Worm (Caenorhabditis elegans) whole organism, L1 larva: Measurements from ENCODE around the gene K08B5.2.

Experiments
- C34B4.2 ChIP-seq: sonication (generic microtip); optimal IDR thresholded peaks from 2 replicates; lab custom pipeline; 2017; ENCODE audit warnings: mild to moderate bottlenecking, missing genetic modification characterization, missing compliant biosample characterization
- F16B12.6 ChIP-seq: fragments of 150-350 bp; optimal IDR thresholded peaks from 2 replicates; lab custom pipeline; 2014; ENCODE audit warnings: missing biosample characterization, missing genetic modification characterization
- Y116A8C.19 ChIP-seq: sonication (generic microtip); optimal IDR thresholded peaks from 2 replicates; lab custom pipeline; 2016; ENCODE audit warnings: missing compliant biosample characterization, missing genetic modification characterization, borderline replicate concordance
- aha-1 ChIP-seq: fragments of 150-350 bp; optimal IDR thresholded peaks from 2 replicates; lab custom pipeline; 2014; ENCODE audit warnings: missing biosample characterization, missing genetic modification characterization
- ama-1 ChIP-seq: fragments of 150-350 bp; optimal IDR thresholded peaks from 2 replicates; lab custom pipeline; 2014
- blmp-1 ChIP-seq: fragments of 150-350 bp; optimal IDR thresholded peaks from 2 replicates; lab custom pipeline; 2014; ENCODE audit warnings: missing biosample characterization, missing genetic modification characterization
- ceh-82 ChIP-seq, 3 experiments: fragments of 150-350 bp in 1 of 3; sonication (generic microtip) in 2 of 3; optimal IDR thresholded peaks; 2 replicates each; lab custom pipeline; 2014 to 2017; ENCODE audit warnings: missing biosample characterization in 3 of 3, missing genetic modification characterization in 3 of 3
- dpl-1 ChIP-seq, 3 experiments: fragments of 150-350 bp in 2 of 3; sonication (generic microtip) in 1 of 3; optimal IDR thresholded peaks; 2 replicates each; lab custom pipeline; 2014 to 2017; ENCODE audit warnings: missing biosample characterization in 3 of 3, missing genetic modification characterization in 3 of 3, missing genetic modification reagents in 3 of 3
- efl-1 ChIP-seq, 4 experiments: fragments of 150-350 bp; optimal IDR thresholded peaks in 3 of 4; peaks in 1 of 4; 1 replicate in 1 of 4; 2 replicates in 3 of 4; lab custom pipeline; 2014; ENCODE audit warnings: missing biosample characterization in 2 of 4, missing genetic modification characterization in 2 of 4, missing genetic modification reagents in 2 of 4
- elt-3 ChIP-seq, 6 experiments: fragments of 150-350 bp in 1 of 6; sonication (generic microtip); optimal IDR thresholded peaks; 2 replicates each; lab custom pipeline; 2017 to 2018; ENCODE audit warnings: missing biosample characterization in 6 of 6, missing genetic modification characterization in 6 of 6, inconsistent platforms in 1 of 6
- fkh-10 ChIP-seq: sonication (generic microtip); optimal IDR thresholded peaks from 2 replicates; lab custom pipeline; 2017; ENCODE audit warnings: missing biosample characterization, missing genetic modification reagents, missing genetic modification characterization
- fkh-8 ChIP-seq: sonication (generic microtip); optimal IDR thresholded peaks from 2 replicates; lab custom pipeline; 2016; ENCODE audit warnings: mild to moderate bottlenecking, missing genetic modification characterization, missing compliant biosample characterization
- fos-1 ChIP-seq: fragments of 150-350 bp; optimal IDR thresholded peaks from 2 replicates; lab custom pipeline; 2014; ENCODE audit warnings: missing biosample characterization, missing genetic modification characterization
- hlh-17 ChIP-seq: fragments of 200-800 bp; sonication (Bioruptor generic); optimal IDR thresholded peaks from 2 replicates; lab custom pipeline; 2018; ENCODE audit warnings: missing genetic modification characterization, mild to moderate bottlenecking, missing compliant biosample characterization, moderate library complexity, borderline replicate concordance
- irx-1 ChIP-seq: sonication (generic microtip); optimal IDR thresholded peaks from 2 replicates; lab custom pipeline; 2016; ENCODE audit warnings: missing genetic modification characterization, missing compliant biosample characterization
- isw-1 ChIP-seq: fragments of 200-800 bp; sonication (Bioruptor generic); IDR thresholded peaks from 2 replicates; pipeline ENCODE4 v1.3.6; 2022; ENCODE audit warnings: missing genetic modification characterization, missing compliant biosample characterization
- lin-14 ChIP-seq: fragments of 200-800 bp; sonication (Bioruptor generic); optimal IDR thresholded peaks from 2 replicates; lab custom pipeline; 2018; ENCODE audit warnings: mild to moderate bottlenecking, missing genetic modification characterization, moderate library complexity, missing compliant biosample characterization
- lin-15B ChIP-seq: fragments of 150-350 bp; sonication (generic microtip); optimal IDR thresholded peaks from 3 replicates; lab custom pipeline; 2014; ENCODE audit warnings: missing biosample characterization, missing genetic modification characterization
- lin-35 ChIP-seq, 2 experiments: fragments of 150-350 bp; optimal IDR thresholded peaks; 2 replicates each; lab custom pipeline; 2014; ENCODE audit warnings: missing biosample characterization in 2 of 2, missing genetic modification characterization in 2 of 2, missing genetic modification reagents in 2 of 2
- lir-3 ChIP-seq: sonication (generic microtip); optimal IDR thresholded peaks from 2 replicates; lab custom pipeline; 2016; ENCODE audit warnings: mild to moderate bottlenecking, missing genetic modification characterization, moderate library complexity, missing compliant biosample characterization; ENCODE audit not compliant: poor library complexity
- mep-1 ChIP-seq: fragments of 150-350 bp; optimal IDR thresholded peaks from 2 replicates; lab custom pipeline; 2014; ENCODE audit warnings: missing biosample characterization, missing genetic modification characterization
- nhr-11 ChIP-seq: fragments of 150-350 bp; optimal IDR thresholded peaks from 2 replicates; lab custom pipeline; 2014; ENCODE audit warnings: missing biosample characterization, missing genetic modification characterization
- nhr-19 ChIP-seq: fragments of 200-800 bp; sonication (Bioruptor generic); conservative IDR thresholded peaks from 2 replicates; pipeline ENCODE4 v1.3.6; 2022; ENCODE audit warnings: missing genetic modification characterization, missing compliant biosample characterization
- nhr-71 ChIP-seq: sonication (generic microtip); optimal IDR thresholded peaks from 2 replicates; lab custom pipeline; 2016; ENCODE audit warnings: mild to moderate bottlenecking, missing genetic modification characterization, moderate library complexity, missing compliant biosample characterization
- nhr-77 ChIP-seq: fragments of 150-350 bp; optimal IDR thresholded peaks from 2 replicates; lab custom pipeline; 2014; ENCODE audit warnings: missing biosample characterization, missing genetic modification characterization
- nhr-84 ChIP-seq: sonication (generic microtip); optimal IDR thresholded peaks from 2 replicates; lab custom pipeline; 2017; ENCODE audit warnings: missing biosample characterization, missing genetic modification characterization
- nhr-90 ChIP-seq: sonication (generic microtip); optimal IDR thresholded peaks from 2 replicates; lab custom pipeline; 2016; ENCODE audit warnings: mild to moderate bottlenecking, missing genetic modification characterization, missing compliant biosample characterization; ENCODE audit not compliant: poor library complexity
- pag-3 ChIP-seq: sonication (generic microtip); optimal IDR thresholded peaks from 2 replicates; lab custom pipeline; 2017; ENCODE audit warnings: missing genetic modification characterization, mild to moderate bottlenecking, missing compliant biosample characterization, antibody characterized with exemption, borderline replicate concordance; ENCODE audit not compliant: insufficient read depth
- rnt-1 ChIP-seq: sonication (generic microtip); optimal IDR thresholded peaks from 2 replicates; lab custom pipeline; 2016; ENCODE audit warnings: mild to moderate bottlenecking, missing genetic modification characterization, moderate library complexity, missing compliant biosample characterization
- snpc-4 ChIP-seq: fragments of 150-350 bp; optimal IDR thresholded peaks from 2 replicates; lab custom pipeline; 2014; ENCODE audit warnings: missing biosample characterization, missing genetic modification characterization
- sptf-1 ChIP-seq: fragments of 150-350 bp; optimal IDR thresholded peaks from 2 replicates; lab custom pipeline; 2014; ENCODE audit warnings: missing biosample characterization, missing genetic modification characterization
- tbx-2 ChIP-seq: sonication (generic microtip); optimal IDR thresholded peaks from 2 replicates; lab custom pipeline; 2016; ENCODE audit warnings: missing genetic modification characterization, missing compliant biosample characterization
- unc-62 ChIP-seq: fragments of 150-350 bp; optimal IDR thresholded peaks from 2 replicates; lab custom pipeline; 2014; ENCODE audit warnings: missing biosample characterization, missing genetic modification reagents, missing genetic modification characterization
- unc-86 ChIP-seq: sonication (generic microtip); optimal IDR thresholded peaks from 2 replicates; lab custom pipeline; 2016; ENCODE audit warnings: missing genetic modification characterization, missing compliant biosample characterization
- ztf-4 ChIP-seq: fragments of 150-350 bp; optimal IDR thresholded peaks from 2 replicates; lab custom pipeline; 2014; ENCODE audit warnings: missing biosample characterization, missing genetic modification characterization

Gene K08B5.2

ce11 chrX:16571877-16572276 is 18.2 kb upstream of the K08B5.2 start:
- TF ChIP-seq ama-1, result no peak
- no peak for TF ChIP-seq rnt-1 (tag; lab: Kevin White, UChicago)
- no peak for TF ChIP-seq nhr-77 (tag; lab: Kevin White, UChicago)
- TF ChIP-seq nhr-84 (tag; lab: Kevin White, UChicago), result no peak
- TF ChIP-seq fos-1 (tag; lab: Kevin White, UChicago), result no peak

- TF ChIP-seq sptf-1 (tag; lab: Kevin White, UChicago) (no peak), C34B4.2 (tag; lab: Kevin White, UChicago) (no peak), isw-1 (GFP tag; lab: Robert Waterston, UW) (no peak), snpc-4 (tag; lab: Kevin White, UChicago) (peak; percentile 87), ceh-82 (tag; optimal IDR thresholded peaks at IDR 0.05; lab: Kevin White, UChicago) (no peak), aha-1 (tag; lab: Kevin White, UChicago) (no peak)
Observed at ce11 chrX:16566358-16566757, 12.7 kb upstream of the K08B5.2 start.

- TF ChIP-seq F16B12.6 (tag; lab: Kevin White, UChicago), result no peak
- TF ChIP-seq snpc-4 (tag; lab: Kevin White, UChicago), result peak; percentile 75
Observed at ce11 chrX:16565781-16566180, 12.1 kb upstream of the K08B5.2 start.

ce11 chrX:16564515-16565285 is 11.0 kb upstream of the K08B5.2 start:
- peak; percentile 93 for TF ChIP-seq snpc-4 (tag; lab: Kevin White, UChicago)
- TF ChIP-seq fkh-10 (GFP tag; lab: Kevin White, UChicago), result peak; percentile 75
- TF ChIP-seq irx-1 (tag; lab: Kevin White, UChicago), result no peak
- no peak for TF ChIP-seq nhr-77 (tag; lab: Kevin White, UChicago)
- 0 out of 2 replicates have a peak, but pooled peaks have one; percentile 5 for TF ChIP-seq nhr-19 (GFP tag; lab: Robert Waterston, UW)
- TF ChIP-seq, all 84 proteins: peak for 3

ce11 chrX:16560895-16561294 is 7.2 kb upstream of the K08B5.2 start:
- TF ChIP-seq elt-3 (tag; optimal IDR thresholded peaks at IDR 0.05; lab: Kevin White, UChicago) (no peak), blmp-1 (tag; lab: Kevin White, UChicago) (peak; percentile 56)

ce11 chrX:16559387-16559786 is 5.7 kb upstream of the K08B5.2 start:
- TF ChIP-seq blmp-1 (tag; lab: Kevin White, UChicago), result peak; percentile 90
- TF ChIP-seq rnt-1 (tag; lab: Kevin White, UChicago), result no peak
- TF ChIP-seq lin-14 (GFP tag; lab: Kevin White, UChicago), result peak; percentile 54
- no peak for TF ChIP-seq fkh-10 (GFP tag; lab: Kevin White, UChicago)
- TF ChIP-seq elt-3 (tag; optimal IDR thresholded peaks at IDR 0.05; lab: Kevin White, UChicago), result peak in 2 of 6 experiments; percentile 19 to 71
- no peak for TF ChIP-seq hlh-17 (GFP tag; lab: Kevin White, UChicago)
- no peak for TF ChIP-seq tbx-2 (tag; lab: Kevin White, UChicago)
- TF ChIP-seq C34B4.2 (tag; lab: Kevin White, UChicago), result no peak

ce11 chrX:16558776-16559175 is 5.1 kb upstream of the K08B5.2 start:
- TF ChIP-seq mep-1 (tag; lab: Kevin White, UChicago) (peak; percentile 22), pag-3 (tag; lab: Kevin White, UChicago) (no peak), nhr-11 (tag; lab: Kevin White, UChicago) (no peak), ztf-4 (tag; lab: Kevin White, UChicago) (no peak), fkh-8 (no peak), isw-1 (GFP tag; lab: Robert Waterston, UW) (no peak), nhr-84 (tag; lab: Kevin White, UChicago) (no peak), unc-62 (GFP tag; lab: Kevin White, UChicago) (no peak), irx-1 (tag; lab: Kevin White, UChicago) (peak; percentile 10), nhr-71 (tag; lab: Kevin White, UChicago) (peak; percentile 54), lin-14 (GFP tag; lab: Kevin White, UChicago) (peak; percentile 41), unc-86 (tag; lab: Kevin White, UChicago) (no peak), lin-35 (GFP tag; optimal IDR thresholded peaks at IDR 0.05; lab: Kevin White, UChicago) (peak in 1 of 2 experiments; percentile 51), efl-1 (optimal IDR thresholded peaks at IDR 0.05; lab: Kevin White, UChicago) (no peak), efl-1 (GFP tag; optimal IDR thresholded peaks at IDR 0.05 in 1 of 2; lab: Kevin White, UChicago) (peak in 1 of 2 experiments; percentile 78), lin-15B (tag; lab: Kevin White, UChicago) (no peak), fos-1 (tag; lab: Kevin White, UChicago) (peak; percentile 47), dpl-1 (GFP tag; optimal IDR thresholded peaks at IDR 0.05; lab: Kevin White, UChicago) (no peak), Y116A8C.19 (no peak), nhr-90 (tag; lab: Kevin White, UChicago) (peak; percentile 62), lir-3 (peak; percentile 18), hlh-17 (GFP tag; lab: Kevin White, UChicago) (no peak)
